Fruit fly (Drosophila melanogaster): ENCODE results near the gene Uqcc1.
A peak's percentile ranks its signal among the peaks of the same experiment; 100 is the strongest.

Gene Uqcc1

dm6 chr3L:6979387-6980249 is 21.7 kb upstream of the Uqcc1 start, which contains the start of gene Galphai:
Gene Galphai, minus strand, starts transcription at chr3L:6980044.
- TF ChIP-seq noc (tag; optimal IDR thresholded peaks at IDR 0.05): peak; percentile 22

- TF ChIP-seq noc (tag; optimal IDR thresholded peaks at IDR 0.05): no peak
These were observed 21.0 kb upstream of the Uqcc1 start for dm6 chr3L:6978757-6979386.

dm6 chr3L:6978030-6978683 is 20.2 kb upstream of the Uqcc1 start:
- no peak for TF ChIP-seq noc (tag; optimal IDR thresholded peaks at IDR 0.05)

DNA sequence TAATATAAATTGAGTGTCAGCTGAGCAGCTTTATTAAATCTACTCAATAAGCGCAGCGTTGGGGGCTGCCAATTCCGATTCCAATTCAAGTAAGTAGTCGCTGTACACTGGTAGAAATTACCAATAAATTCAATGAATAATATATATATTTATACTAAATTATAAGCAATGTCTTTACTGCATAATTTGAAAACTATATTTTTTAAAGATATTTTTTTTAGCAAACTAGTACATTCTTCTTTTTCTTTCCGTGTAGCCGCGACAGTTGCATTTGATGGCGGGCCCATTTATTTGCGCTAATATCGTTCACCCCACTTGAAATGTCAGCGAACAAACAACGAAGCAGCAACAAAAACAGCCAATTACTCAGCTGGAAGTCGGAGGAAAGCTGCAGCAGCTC is 19.5 kb upstream of the Uqcc1 start:
- TF ChIP-seq noc (tag; optimal IDR thresholded peaks at IDR 0.05): no peak

- TF ChIP-seq noc (tag; optimal IDR thresholded peaks at IDR 0.05): no peak
These were observed 18.8 kb upstream of the Uqcc1 start for dm6 chr3L:6976601-6977140.

- TF ChIP-seq noc (tag; optimal IDR thresholded peaks at IDR 0.05): no peak
These were observed 18.0 kb upstream of the Uqcc1 start for dm6 chr3L:6975875-6976274.

dm6 chr3L:6972367-6972766 is 14.5 kb upstream of the Uqcc1 start, which contains the start of gene CG10063:
Gene CG10063, minus strand, starts transcription at chr3L:6972467.
- no peak for TF ChIP-seq noc (tag; optimal IDR thresholded peaks at IDR 0.05)

- no peak for TF ChIP-seq noc (tag; optimal IDR thresholded peaks at IDR 0.05)
These were observed 13.4 kb upstream of the Uqcc1 start for dm6 chr3L:6971298-6971697.

DNA sequence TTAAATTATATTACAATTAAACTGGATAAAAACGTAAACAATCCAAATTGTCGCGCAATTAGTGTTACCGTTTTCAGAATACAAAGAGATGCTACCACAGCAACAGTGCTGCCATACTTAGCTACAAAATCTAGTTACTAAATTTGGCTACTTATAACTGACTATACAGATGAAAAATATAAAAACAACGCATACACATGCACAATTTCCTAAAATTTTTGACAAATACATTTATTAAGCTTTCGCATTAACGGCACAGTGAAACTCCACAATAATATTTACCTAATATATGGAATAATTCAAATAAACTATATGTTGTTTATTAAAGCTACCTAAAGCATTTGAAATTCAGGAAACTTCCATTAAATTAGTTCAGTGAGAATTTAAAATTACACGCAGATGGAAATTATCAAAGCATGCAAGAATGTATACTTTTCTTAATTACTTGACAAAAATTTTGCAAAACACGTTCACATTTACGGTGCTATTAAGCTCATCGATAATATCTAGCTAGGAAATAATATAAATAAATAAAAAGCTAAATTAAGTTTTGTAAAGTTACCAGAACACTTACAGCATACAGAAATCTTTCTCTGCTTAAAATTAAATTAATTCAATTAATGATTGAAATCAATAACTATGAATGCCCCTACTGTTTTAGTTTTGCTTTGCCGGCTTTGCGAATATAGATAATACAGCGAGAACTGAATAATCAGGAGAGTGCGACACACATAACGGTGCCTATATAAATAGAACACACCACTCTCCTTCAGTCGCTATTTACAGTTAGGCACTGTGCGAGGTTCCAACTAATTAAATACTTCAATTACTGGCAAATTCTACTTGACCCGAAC is 11.3 kb upstream of the Uqcc1 start, which contains the start of the genes Mis12 and CG9953:
Gene Mis12 (minus strand): TSS at position 88 of the 854 bp plus-strand sequence.
Gene CG9953 (plus strand): TSS at position 698 of the 854 bp plus-strand sequence.
- peak; percentile 60 for TF ChIP-seq noc (tag; optimal IDR thresholded peaks at IDR 0.05)

dm6 chr3L:6967797-6968196 is 9.9 kb upstream of the Uqcc1 start, which contains the start of gene CG10064:
Gene CG10064, minus strand, starts transcription at chr3L:6967897.
- no peak for TF ChIP-seq noc (tag; optimal IDR thresholded peaks at IDR 0.05)

- TF ChIP-seq noc (tag; optimal IDR thresholded peaks at IDR 0.05): peak; percentile 50
These were observed 6.7 kb upstream of the Uqcc1 start, which contains the start of gene sgl for dm6 chr3L:6964488-6965152. Gene sgl, minus strand, starts transcription at chr3L:6964758.

dm6 chr3L:6963792-6964487 is 6.0 kb upstream of the Uqcc1 start:
- TF ChIP-seq noc (tag; optimal IDR thresholded peaks at IDR 0.05): peak; percentile 42

DNA sequence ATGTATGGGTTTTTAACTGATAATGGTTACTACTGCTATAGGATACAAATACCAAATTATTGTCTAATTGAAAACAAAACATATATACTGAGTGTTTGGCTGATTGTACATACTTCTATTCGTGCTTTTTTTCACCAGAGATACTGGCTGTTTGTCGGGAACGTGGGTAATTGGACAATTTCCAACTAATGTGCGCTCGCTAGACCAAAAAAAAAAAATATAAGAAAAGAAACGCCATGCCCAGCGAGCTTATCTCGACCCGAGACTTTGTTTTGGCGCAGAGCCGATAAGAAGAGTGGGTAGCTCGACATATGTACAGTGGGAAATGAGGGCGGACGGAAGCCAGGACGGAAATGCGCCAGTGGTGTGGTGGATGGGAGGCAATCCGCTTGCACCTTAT is 5.3 kb upstream of the Uqcc1 start:
- no peak for TF ChIP-seq noc (tag; optimal IDR thresholded peaks at IDR 0.05)

All from whole organism, larva.